Worm (Caenorhabditis elegans) whole organism, young adult: ENCODE data around the gene F49C12.4.

ENCODE experiments used
- F33H1.4 ChIP-seq: fragments of 200-800 bp; sonication (Bioruptor generic); IDR thresholded peaks from 2 replicates; pipeline ENCODE4 v1.3.6; 2022; ENCODE audit warnings: missing genetic modification reagents, missing genetic modification characterization, missing compliant biosample characterization
- F39B2.1 ChIP-seq: fragments of 200-800 bp; sonication (Bioruptor generic); IDR thresholded peaks from 2 replicates; pipeline ENCODE4 v1.3.6; 2022; ENCODE audit warnings: missing genetic modification reagents, missing genetic modification characterization, missing compliant biosample characterization
- F49E8.2 ChIP-seq: sonication (generic microtip); optimal IDR thresholded peaks from 3 replicates; lab custom pipeline; 2017; ENCODE audit warnings: missing genetic modification characterization, mild to moderate bottlenecking, missing compliant biosample characterization, antibody characterized with exemption, moderate library complexity; ENCODE audit not compliant: insufficient read depth
- F52B5.7 ChIP-seq: sonication (generic microtip); optimal IDR thresholded peaks from 2 replicates; lab custom pipeline; 2016; ENCODE audit warnings: mild to moderate bottlenecking, missing genetic modification characterization, missing compliant biosample characterization
- F57C9.4 ChIP-seq: sonication (generic microtip); optimal IDR thresholded peaks from 2 replicates; lab custom pipeline; 2017; ENCODE audit warnings: mild to moderate bottlenecking, missing genetic modification characterization, missing compliant biosample characterization
- T26A5.8 ChIP-seq: sonication (generic microtip); optimal IDR thresholded peaks from 2 replicates; lab custom pipeline; 2016; ENCODE audit warnings: missing genetic modification characterization, missing compliant biosample characterization
- Y56A3A.18 ChIP-seq: fragments of 200-800 bp; sonication (Bioruptor generic); IDR thresholded peaks from 2 replicates; pipeline ENCODE4 v1.3.6; 2022; ENCODE audit warnings: missing genetic modification reagents, missing genetic modification characterization, missing compliant biosample characterization
- aptf-2 ChIP-seq: fragments of 200-800 bp; sonication (Bioruptor generic); conservative IDR thresholded peaks from 2 replicates; pipeline ENCODE4 v1.3.6; 2022; ENCODE audit warnings: missing genetic modification reagents, missing genetic modification characterization, missing compliant biosample characterization
- attf-6 ChIP-seq: fragments of 200-800 bp; sonication (Bioruptor generic); IDR thresholded peaks from 2 replicates; pipeline ENCODE4 v1.3.6; 2022; ENCODE audit warnings: missing genetic modification reagents, missing genetic modification characterization, missing compliant biosample characterization
- cebp-2 ChIP-seq: fragments of 200-800 bp; sonication (Bioruptor generic); IDR thresholded peaks from 2 replicates; pipeline ENCODE4 v1.3.6; 2022; ENCODE audit warnings: missing genetic modification characterization, missing compliant biosample characterization
- dox-1 ChIP-seq: fragments of 200-800 bp; sonication (Bioruptor generic); IDR thresholded peaks from 2 replicates; pipeline ENCODE4 v1.3.6; 2022; ENCODE audit warnings: missing genetic modification reagents, missing genetic modification characterization, missing compliant biosample characterization
- efl-1 ChIP-seq: fragments of 150-350 bp; optimal IDR thresholded peaks from 2 replicates; lab custom pipeline; 2014; ENCODE audit warnings: missing biosample characterization, missing genetic modification reagents, missing genetic modification characterization
- egl-44 ChIP-seq: fragments of 200-800 bp; sonication (Bioruptor generic); IDR thresholded peaks from 2 replicates; pipeline ENCODE4 v1.3.6; 2022; ENCODE audit warnings: missing genetic modification reagents, missing genetic modification characterization, missing compliant biosample characterization
- egrh-3 ChIP-seq: fragments of 200-800 bp; sonication (Bioruptor generic); IDR thresholded peaks from 2 replicates; pipeline ENCODE4 v1.3.6; 2022; ENCODE audit warnings: missing genetic modification reagents, missing genetic modification characterization, missing compliant biosample characterization
- lag-1 ChIP-seq: fragments of 200-800 bp; sonication (Bioruptor generic); IDR thresholded peaks from 2 replicates; pipeline ENCODE4 v1.3.6; 2022; ENCODE audit warnings: missing genetic modification reagents, missing genetic modification characterization, missing compliant biosample characterization
- lsy-27 ChIP-seq: sonication (generic microtip); optimal IDR thresholded peaks from 2 replicates; lab custom pipeline; 2017; ENCODE audit warnings: missing genetic modification characterization, mild to moderate bottlenecking, missing compliant biosample characterization, antibody characterized with exemption, missing genotype, borderline replicate concordance; ENCODE audit not compliant: insufficient read depth
- madf-6 ChIP-seq: fragments of 200-800 bp; sonication (Bioruptor generic); IDR thresholded peaks from 2 replicates; pipeline ENCODE4 v1.3.6; 2022; ENCODE audit warnings: missing genetic modification reagents, missing genetic modification characterization, missing compliant biosample characterization
- mcd-1 ChIP-seq: fragments of 200-800 bp; sonication (Bioruptor generic); IDR thresholded peaks from 2 replicates; pipeline ENCODE4 v1.3.6; 2022; ENCODE audit warnings: missing genetic modification reagents, missing genetic modification characterization, missing compliant biosample characterization
- nhr-179 ChIP-seq: sonication (generic microtip); optimal IDR thresholded peaks from 2 replicates; lab custom pipeline; 2016; ENCODE audit warnings: mild to moderate bottlenecking, missing genetic modification characterization, missing compliant biosample characterization
- rec-8 ChIP-seq, 2 experiments: sonication (generic microtip); optimal IDR thresholded peaks; 2 replicates each; lab custom pipeline; 2016; ENCODE audit warnings: mild to moderate bottlenecking in 2 of 2, missing genetic modification characterization in 2 of 2, missing genetic modification reagents in 2 of 2, missing genotype in 2 of 2, missing biosample characterization in 1 of 2, missing compliant biosample characterization in 1 of 2, moderate library complexity in 1 of 2
- somi-1 ChIP-seq: fragments of 200-800 bp; sonication (Bioruptor generic); optimal IDR thresholded peaks from 2 replicates; lab custom pipeline; 2018; ENCODE audit warnings: mild to moderate bottlenecking, missing genetic modification characterization, missing compliant biosample characterization
- tlf-1 ChIP-seq: fragments of 200-800 bp; sonication (Bioruptor generic); optimal IDR thresholded peaks from 2 replicates; lab custom pipeline; 2018; ENCODE audit warnings: mild to moderate bottlenecking, missing genetic modification characterization, missing compliant biosample characterization
- ztf-22 ChIP-seq: fragments of 200-800 bp; sonication (Bioruptor generic); optimal IDR thresholded peaks from 2 replicates; lab custom pipeline; 2018; ENCODE audit warnings: mild to moderate bottlenecking, missing genetic modification characterization, moderate library complexity, missing compliant biosample characterization
- ztf-28 ChIP-seq: fragments of 200-800 bp; sonication (Bioruptor generic); IDR thresholded peaks from 2 replicates; pipeline ENCODE4 v1.3.6; 2022; ENCODE audit warnings: missing genetic modification reagents, missing genetic modification characterization, missing compliant biosample characterization

Gene F49C12.4

ce11 chrIV:9256865-9257264 lies 47.0 kb downstream of the F49C12.4 start:
- no peak for TF ChIP-seq madf-6 (GFP tag; lab: Robert Waterston, UW)
- no peak for TF ChIP-seq lsy-27 (tag; lab: Kevin White, UChicago)
- no peak for TF ChIP-seq ztf-22 (GFP tag; lab: Kevin White, UChicago)
- TF ChIP-seq F49E8.2 (tag; lab: Kevin White, UChicago), result no peak

ce11 chrIV:9256017-9256416 lies 47.9 kb downstream of the F49C12.4 start, which contains the start of gene Y11D7A.9:
TSS of gene Y11D7A.9 (minus strand) at chrIV:9256117.
- no peak for TF ChIP-seq egrh-3 (GFP tag; lab: Robert Waterston, UW)
- no peak for TF ChIP-seq rec-8 (tag; optimal IDR thresholded peaks at IDR 0.05; lab: Kevin White, UChicago)
- TF ChIP-seq egl-44 (GFP tag; lab: Robert Waterston, UW), result no peak
- no peak for TF ChIP-seq T26A5.8 (tag; lab: Kevin White, UChicago)
- no peak for TF ChIP-seq F52B5.7
- TF ChIP-seq aptf-2 (GFP tag; lab: Robert Waterston, UW), result no peak
- TF ChIP-seq Y56A3A.18, result no peak
- no peak for TF ChIP-seq cebp-2 (GFP tag; lab: Robert Waterston, UW)
- TF ChIP-seq efl-1 (GFP tag; lab: Kevin White, UChicago), result no peak
- no peak for TF ChIP-seq F33H1.4 (GFP tag; lab: Robert Waterston, UW)
- TF ChIP-seq tlf-1 (GFP tag; lab: Kevin White, UChicago), result no peak
- no peak for TF ChIP-seq nhr-179 (tag; lab: Kevin White, UChicago)
- no peak for TF ChIP-seq ztf-28 (GFP tag; lab: Robert Waterston, UW)
- no peak for TF ChIP-seq lag-1
- TF ChIP-seq mcd-1, result no peak
- TF ChIP-seq dox-1 (GFP tag; lab: Robert Waterston, UW), result no peak
- no peak for TF ChIP-seq F57C9.4
- no peak for TF ChIP-seq somi-1 (GFP tag; lab: Kevin White, UChicago)
- no peak for TF ChIP-seq F39B2.1 (GFP tag; lab: Robert Waterston, UW)
- no peak for TF ChIP-seq attf-6 (GFP tag; lab: Robert Waterston, UW)
